Worm (Caenorhabditis elegans) whole organism, L4 larva: ENCODE measurements around the gene cox-17.

Source experiments
- D1046.2 ChIP-seq: fragments of 200-800 bp; sonication (Bioruptor generic); IDR thresholded peaks from 2 replicates; pipeline ENCODE4 v1.3.6; 2022; ENCODE audit warnings: missing genetic modification characterization, missing compliant biosample characterization
- F44E2.7 ChIP-seq: fragments of 200-800 bp; sonication (Bioruptor generic); IDR thresholded peaks from 2 replicates; pipeline ENCODE4 v2.1.2; 2022; ENCODE audit warnings: missing genetic modification characterization, missing compliant biosample characterization
- T20F7.1 ChIP-seq: fragments of 200-800 bp; sonication (Bioruptor generic); optimal IDR thresholded peaks from 2 replicates; lab custom pipeline; 2018; ENCODE audit warnings: mild to moderate bottlenecking, missing genetic modification characterization, missing compliant biosample characterization
- Y105C5A.15 ChIP-seq: fragments of 200-800 bp; sonication (Bioruptor generic); IDR thresholded peaks from 2 replicates; pipeline ENCODE4 v1.3.6; 2022; ENCODE audit warnings: missing genetic modification characterization, missing compliant biosample characterization
- Y48G9A.11 ChIP-seq: fragments of 200-800 bp; sonication (Bioruptor generic); IDR thresholded peaks from 2 replicates; pipeline ENCODE4 v1.3.6; 2022; ENCODE audit warnings: missing genetic modification reagents, missing genetic modification characterization, missing compliant biosample characterization
- Y5F2A.4 ChIP-seq: fragments of 200-800 bp; sonication (Bioruptor generic); optimal IDR thresholded peaks from 2 replicates; lab custom pipeline; 2018; ENCODE audit warnings: mild to moderate bottlenecking, missing genetic modification characterization, missing compliant biosample characterization
- ZK337.2 ChIP-seq: fragments of 200-800 bp; sonication (Bioruptor generic); IDR thresholded peaks from 2 replicates; pipeline ENCODE4 v1.3.6; 2022; ENCODE audit warnings: missing genetic modification reagents, missing genetic modification characterization, missing compliant biosample characterization
- aly-2 ChIP-seq: sonication (generic microtip); optimal IDR thresholded peaks from 2 replicates; lab custom pipeline; 2018; ENCODE audit warnings: missing biosample characterization, missing genetic modification characterization
- ama-1 ChIP-seq: fragments of 150-350 bp; optimal IDR thresholded peaks from 2 replicates; lab custom pipeline; 2014; ENCODE audit warnings: inconsistent platforms, mixed read lengths
- arid-1 ChIP-seq: fragments of 200-800 bp; sonication (Bioruptor generic); conservative IDR thresholded peaks from 2 replicates; pipeline ENCODE4 v1.3.6; 2022; ENCODE audit warnings: missing genetic modification reagents, missing genetic modification characterization, missing compliant biosample characterization
- attf-4 ChIP-seq: sonication (generic microtip); optimal IDR thresholded peaks from 3 replicates; lab custom pipeline; 2017; ENCODE audit warnings: missing biosample characterization, missing genetic modification characterization
- ceh-32 ChIP-seq: sonication (generic microtip); optimal IDR thresholded peaks from 2 replicates; lab custom pipeline; 2016; ENCODE audit warnings: mild to moderate bottlenecking, missing genetic modification characterization, missing compliant biosample characterization; ENCODE audit not compliant: poor library complexity
- ces-1 ChIP-seq: fragments of 150-350 bp; sonication (generic microtip); optimal IDR thresholded peaks from 4 replicates; lab custom pipeline; 2014; ENCODE audit warnings: missing biosample characterization, missing genetic modification reagents, missing genetic modification characterization
- daf-16 ChIP-seq, 3 experiments: sonication (generic microtip); optimal IDR thresholded peaks; 2 replicates each; lab custom pipeline; 2016 to 2017; ENCODE audit warnings: missing genetic modification characterization in 3 of 3, missing genetic modification reagents in 3 of 3, mild to moderate bottlenecking in 2 of 3, missing compliant biosample characterization in 2 of 3, missing biosample characterization in 1 of 3, moderate library complexity in 1 of 3
- daf-19 ChIP-seq: fragments of 200-800 bp; sonication (Bioruptor generic); conservative IDR thresholded peaks from 2 replicates; pipeline ENCODE4 v1.3.6; 2022; ENCODE audit warnings: missing genetic modification characterization, missing compliant biosample characterization
- daf-8 ChIP-seq: fragments of 200-800 bp; sonication (Bioruptor generic); IDR thresholded peaks from 2 replicates; pipeline ENCODE4 v1.3.6; 2022; ENCODE audit warnings: missing genetic modification characterization, missing compliant biosample characterization
- dmd-6 ChIP-seq: fragments of 200-800 bp; sonication (Bioruptor generic); IDR thresholded peaks from 2 replicates; pipeline ENCODE4 v1.3.6; 2022; ENCODE audit warnings: missing genetic modification reagents, missing genetic modification characterization, missing compliant biosample characterization
- dmd-9 ChIP-seq: fragments of 200-800 bp; sonication (Bioruptor generic); IDR thresholded peaks from 2 replicates; pipeline ENCODE4 v1.3.6; 2022; ENCODE audit warnings: missing genetic modification reagents, missing genetic modification characterization, missing compliant biosample characterization
- egl-43 ChIP-seq: fragments of 200-800 bp; sonication (Bioruptor generic); IDR thresholded peaks from 2 replicates; pipeline ENCODE4 v1.3.6; 2022; ENCODE audit warnings: missing genetic modification reagents, missing genetic modification characterization, missing compliant biosample characterization
- fkh-10 ChIP-seq: fragments of 150-350 bp; optimal IDR thresholded peaks from 2 replicates; lab custom pipeline; 2014; ENCODE audit warnings: missing biosample characterization, missing genetic modification reagents, missing genetic modification characterization
- hif-1 ChIP-seq, 2 experiments: sonication (generic microtip); optimal IDR thresholded peaks; 2 replicates each; lab custom pipeline; 2016 to 2017; ENCODE audit warnings: missing compliant biosample characterization in 2 of 2, missing genetic modification characterization in 2 of 2, missing genetic modification reagents in 2 of 2, missing genotype in 2 of 2, mild to moderate bottlenecking in 1 of 2
- hlh-11 ChIP-seq: fragments of 200-800 bp; sonication (Bioruptor generic); optimal IDR thresholded peaks from 2 replicates; lab custom pipeline; 2018; ENCODE audit warnings: mild to moderate bottlenecking, missing genetic modification characterization, missing compliant biosample characterization
- hmg-1.1 ChIP-seq: fragments of 200-800 bp; sonication (Bioruptor generic); IDR thresholded peaks from 2 replicates; pipeline ENCODE4 v1.3.6; 2022; ENCODE audit warnings: missing genetic modification reagents, missing genetic modification characterization, missing compliant biosample characterization
- lin-1 ChIP-seq: fragments of 200-800 bp; sonication (Bioruptor generic); IDR thresholded peaks from 2 replicates; pipeline ENCODE4 v1.3.6; 2022; ENCODE audit warnings: missing genetic modification reagents, missing genetic modification characterization, missing compliant biosample characterization
- lin-13 ChIP-seq: fragments of 150-350 bp; optimal IDR thresholded peaks from 2 replicates; lab custom pipeline; 2014; ENCODE audit warnings: missing biosample characterization, missing genetic modification reagents, missing genetic modification characterization
- lin-15B ChIP-seq: fragments of 150-350 bp; sonication (generic microtip); optimal IDR thresholded peaks from 3 replicates; lab custom pipeline; 2014; ENCODE audit warnings: missing biosample characterization, missing genetic modification characterization
- lin-29 ChIP-seq: fragments of 200-800 bp; sonication (Bioruptor generic); IDR thresholded peaks from 2 replicates; pipeline ENCODE4 v1.3.6; 2022; ENCODE audit warnings: missing genetic modification reagents, missing genetic modification characterization, missing compliant biosample characterization
- lin-39 ChIP-seq: fragments of 150-350 bp; optimal IDR thresholded peaks from 2 replicates; lab custom pipeline; 2014; ENCODE audit warnings: missing biosample characterization, missing genetic modification reagents, missing genetic modification characterization
- madf-9 ChIP-seq: fragments of 200-800 bp; sonication (Bioruptor generic); conservative IDR thresholded peaks from 2 replicates; pipeline ENCODE4 v1.3.6; 2022; ENCODE audit warnings: missing genetic modification reagents, missing genetic modification characterization, missing compliant biosample characterization
- mep-1 ChIP-seq: fragments of 150-350 bp; sonication (generic microtip); optimal IDR thresholded peaks from 3 replicates; lab custom pipeline; 2014; ENCODE audit warnings: missing biosample characterization, missing genetic modification characterization
- mes-2 ChIP-seq: sonication (generic microtip); optimal IDR thresholded peaks from 2 replicates; lab custom pipeline; 2016; ENCODE audit warnings: missing genotype, mild to moderate bottlenecking, missing genetic modification characterization, missing compliant biosample characterization; ENCODE audit not compliant: poor library complexity, severe bottlenecking
- mxl-2 ChIP-seq: fragments of 200-800 bp; sonication (Bioruptor generic); conservative IDR thresholded peaks from 2 replicates; pipeline ENCODE4 v1.3.6; 2022; ENCODE audit warnings: missing genetic modification reagents, missing genetic modification characterization, missing compliant biosample characterization
- nhr-10 ChIP-seq: fragments of 150-350 bp; optimal IDR thresholded peaks from 2 replicates; lab custom pipeline; 2014; ENCODE audit warnings: missing biosample characterization, missing genetic modification characterization
- nhr-111 ChIP-seq: fragments of 200-800 bp; sonication (Bioruptor generic); optimal IDR thresholded peaks from 2 replicates; lab custom pipeline; 2018; ENCODE audit warnings: mild to moderate bottlenecking, missing genetic modification characterization, missing compliant biosample characterization
- nhr-237 ChIP-seq: sonication (generic microtip); optimal IDR thresholded peaks from 2 replicates; lab custom pipeline; 2017; ENCODE audit warnings: missing biosample characterization, missing genetic modification characterization
- nhr-25 ChIP-seq: sonication (generic microtip); optimal IDR thresholded peaks from 2 replicates; lab custom pipeline; 2017; ENCODE audit warnings: missing genetic modification characterization, mild to moderate bottlenecking, missing compliant biosample characterization, antibody characterized with exemption, moderate library complexity, borderline replicate concordance; ENCODE audit not compliant: insufficient read depth
- nhr-28 ChIP-seq: fragments of 150-350 bp; optimal IDR thresholded peaks from 2 replicates; lab custom pipeline; 2014; ENCODE audit warnings: missing biosample characterization, missing genetic modification characterization
- nhr-42 ChIP-seq: fragments of 200-800 bp; sonication (Bioruptor generic); IDR thresholded peaks from 2 replicates; pipeline ENCODE4 v1.3.6; 2022; ENCODE audit warnings: missing genetic modification characterization, missing compliant biosample characterization
- rbr-2 ChIP-seq: sonication (generic microtip); optimal IDR thresholded peaks from 2 replicates; lab custom pipeline; 2016; ENCODE audit warnings: missing genotype, missing genetic modification characterization, missing compliant biosample characterization
- sdz-12 ChIP-seq: fragments of 200-800 bp; sonication (Bioruptor generic); optimal IDR thresholded peaks from 2 replicates; lab custom pipeline; 2018; ENCODE audit warnings: mild to moderate bottlenecking, missing genetic modification characterization, missing compliant biosample characterization
- snpc-1.2 ChIP-seq: fragments of 200-800 bp; sonication (Bioruptor generic); IDR thresholded peaks from 2 replicates; pipeline ENCODE4 v1.3.6; 2022; ENCODE audit warnings: missing genetic modification reagents, missing genetic modification characterization, missing compliant biosample characterization
- snpc-4 ChIP-seq: fragments of 150-350 bp; optimal IDR thresholded peaks from 2 replicates; lab custom pipeline; 2014; ENCODE audit warnings: missing biosample characterization, missing genetic modification characterization
- spr-1 ChIP-seq: sonication (generic microtip); optimal IDR thresholded peaks from 2 replicates; lab custom pipeline; 2016; ENCODE audit warnings: mild to moderate bottlenecking, missing genetic modification characterization, missing compliant biosample characterization
- unc-130 ChIP-seq: sonication (generic microtip); optimal IDR thresholded peaks from 2 replicates; lab custom pipeline; 2016; ENCODE audit warnings: missing genetic modification reagents, missing genetic modification characterization, missing compliant biosample characterization
- vab-7 ChIP-seq: fragments of 200-800 bp; sonication (Bioruptor generic); IDR thresholded peaks from 2 replicates; pipeline ENCODE4 v1.3.6; 2022; ENCODE audit warnings: missing genetic modification reagents, missing genetic modification characterization, missing compliant biosample characterization
- zfp-2 ChIP-seq: sonication (generic microtip); optimal IDR thresholded peaks from 2 replicates; lab custom pipeline; 2016; ENCODE audit warnings: mild to moderate bottlenecking, missing genetic modification characterization, missing compliant biosample characterization
- zfp-3 ChIP-seq: fragments of 200-800 bp; sonication (Bioruptor generic); conservative IDR thresholded peaks from 2 replicates; pipeline ENCODE4 v1.3.6; 2022; ENCODE audit warnings: missing genetic modification reagents, missing genetic modification characterization, missing compliant biosample characterization
- zip-11 ChIP-seq: fragments of 200-800 bp; sonication (Bioruptor generic); IDR thresholded peaks from 2 replicates; pipeline ENCODE4 v1.3.6; 2022; ENCODE audit warnings: missing genetic modification characterization, missing compliant biosample characterization
- zip-2 ChIP-seq: fragments of 150-350 bp; optimal IDR thresholded peaks from 2 replicates; lab custom pipeline; 2014; ENCODE audit warnings: missing biosample characterization, missing genetic modification characterization
- ztf-11 ChIP-seq: fragments of 150-350 bp; optimal IDR thresholded peaks from 2 replicates; lab custom pipeline; 2014; ENCODE audit warnings: missing biosample characterization, missing genetic modification characterization
- ztf-7 ChIP-seq: fragments of 150-350 bp; optimal IDR thresholded peaks from 2 replicates; lab custom pipeline; 2014; ENCODE audit warnings: missing biosample characterization, missing genetic modification characterization

Gene cox-17

DNA sequence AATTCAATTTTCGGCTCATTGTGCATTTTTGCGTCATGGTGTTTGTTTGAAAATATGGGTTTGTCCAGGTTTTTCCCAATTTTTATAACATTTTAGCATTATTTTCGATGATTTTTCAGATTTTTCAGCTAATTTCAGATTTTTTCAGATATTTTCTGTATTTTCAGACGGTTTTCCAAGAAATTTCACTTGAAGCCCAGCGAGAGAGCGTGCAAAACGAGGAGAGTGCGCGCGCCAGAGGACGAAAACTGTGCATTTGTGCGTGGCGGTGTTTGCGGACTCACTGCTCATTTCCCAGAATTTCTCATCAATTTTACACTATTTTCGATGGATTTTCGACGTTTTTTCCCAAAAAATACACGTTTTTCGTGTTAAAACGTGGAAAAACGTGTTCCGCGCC is 44.3 kb downstream of the cox-17 start (continued):
- no peak for TF ChIP-seq zip-2
- TF ChIP-seq lin-39 (tag; lab: Kevin White, UChicago) = no peak
- TF ChIP-seq rbr-2 = peak; percentile 64
- TF ChIP-seq madf-9 (GFP tag; lab: Robert Waterston, UW) = 0 out of 2 replicates have a peak, but pooled peaks have one; percentile 25
- no peak for TF ChIP-seq hlh-11 (tag; lab: Kevin White, UChicago)
- TF ChIP-seq D1046.2 (GFP tag; lab: Robert Waterston, UW) = no peak
- TF ChIP-seq hif-1 (tag; optimal IDR thresholded peaks at IDR 0.05; lab: Kevin White, UChicago) = peak in 1 of 2 experiments; percentile 55
- TF ChIP-seq spr-1 (tag; lab: Kevin White, UChicago) = no peak
- TF ChIP-seq ceh-32 (tag; lab: Kevin White, UChicago) = no peak
- TF ChIP-seq lin-29 (GFP tag; lab: Robert Waterston, UW) = no peak
- no peak for TF ChIP-seq attf-4 (tag; lab: Kevin White, UChicago)
- no peak for TF ChIP-seq nhr-111 (GFP tag; lab: Kevin White, UChicago)
- no peak for TF ChIP-seq daf-8
- 0 out of 2 replicates have a peak, but pooled peaks have one; percentile 22 for TF ChIP-seq Y105C5A.15
- TF ChIP-seq ces-1 (GFP tag; lab: Kevin White, UChicago) = no peak
- no peak for TF ChIP-seq ztf-11
- TF ChIP-seq dmd-6 = 0 out of 2 replicates have a peak, but pooled peaks have one; percentile 27
- TF ChIP-seq hmg-1.1 (GFP tag; lab: Robert Waterston, UW) = peak; percentile 65
- peak; percentile 54 for TF ChIP-seq mes-2 (tag; lab: Kevin White, UChicago)
- no peak for TF ChIP-seq zfp-2
- TF ChIP-seq sdz-12 (GFP tag; lab: Kevin White, UChicago) = peak; percentile 50
- TF ChIP-seq egl-43 (GFP tag; lab: Robert Waterston, UW) = 0 out of 2 replicates have a peak, but pooled peaks have one; percentile 44
- no peak for TF ChIP-seq lin-15B (tag; lab: Kevin White, UChicago)
- no peak for TF ChIP-seq zfp-3
- TF ChIP-seq nhr-25 (tag; lab: Kevin White, UChicago) = no peak
- peak; percentile 34; the same call in 1 of the 2 replicates for TF ChIP-seq Y48G9A.11
- no peak for TF ChIP-seq ZK337.2 (GFP tag; lab: Robert Waterston, UW)
- TF ChIP-seq nhr-42 (GFP tag; lab: Robert Waterston, UW) = peak; percentile 67
- TF ChIP-seq lin-13 (GFP tag; lab: Kevin White, UChicago) = no peak
- no peak for TF ChIP-seq snpc-1.2 (GFP tag; lab: Robert Waterston, UW)
- peak; percentile 54 for TF ChIP-seq mep-1
- TF ChIP-seq daf-16 (GFP tag; optimal IDR thresholded peaks at IDR 0.05; lab: Kevin White, UChicago) = no peak
- TF ChIP-seq daf-16 (tag; optimal IDR thresholded peaks at IDR 0.05; lab: Kevin White, UChicago) = no peak
- peak; percentile 25 for TF ChIP-seq unc-130 (GFP tag; lab: Kevin White, UChicago)
- TF ChIP-seq zip-11 (GFP tag; lab: Robert Waterston, UW) = no peak
- TF ChIP-seq lin-1 (GFP tag; lab: Robert Waterston, UW) = no peak
- no peak for TF ChIP-seq vab-7 (GFP tag; lab: Robert Waterston, UW)
- no peak for TF ChIP-seq ztf-7 (tag; lab: Kevin White, UChicago)
- TF ChIP-seq mxl-2 = no peak
- no peak for TF ChIP-seq snpc-4 (tag; lab: Kevin White, UChicago)
- 0 out of 2 replicates have a peak, but pooled peaks have one; percentile 43 for TF ChIP-seq arid-1
- TF ChIP-seq aly-2 (tag; lab: Kevin White, UChicago) = no peak
- no peak for TF ChIP-seq dmd-9 (GFP tag; lab: Robert Waterston, UW)
- TF ChIP-seq daf-19 (GFP tag; lab: Robert Waterston, UW) = no peak
- TF ChIP-seq nhr-28 (tag; lab: Kevin White, UChicago) = no peak
- no peak for TF ChIP-seq ama-1 (lab: Kevin White, UChicago)
- no peak for TF ChIP-seq nhr-237 (tag; lab: Kevin White, UChicago)
- no peak for TF ChIP-seq T20F7.1 (GFP tag; lab: Kevin White, UChicago)
- no peak for TF ChIP-seq Y5F2A.4
- no peak for TF ChIP-seq F44E2.7 (GFP tag; lab: Robert Waterston, UW)
- no peak for TF ChIP-seq fkh-10
- no peak for TF ChIP-seq nhr-10 (tag; lab: Kevin White, UChicago)
